Fruit fly (Drosophila melanogaster): ENCODE measurements around the gene CG7131.

DNA sequence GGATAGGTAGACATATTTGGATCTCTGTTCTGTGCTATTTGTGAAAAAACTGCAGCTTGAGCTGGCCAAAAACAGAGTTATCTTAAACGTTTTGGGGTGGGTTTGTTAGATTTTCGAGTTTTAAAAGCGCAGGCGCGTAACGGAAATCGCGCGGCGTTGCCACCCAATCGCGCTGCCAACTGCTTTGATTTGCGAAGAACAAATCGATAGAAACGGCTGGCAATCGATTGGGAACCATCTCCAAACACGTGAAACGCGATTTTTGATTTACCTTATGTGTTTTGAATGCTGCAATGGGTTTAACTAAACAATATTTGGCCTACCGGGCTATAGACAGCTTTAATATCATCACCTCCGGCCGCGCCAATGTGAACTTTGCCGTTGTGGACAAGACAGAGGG, 5.1 kb downstream of the CG7131 start, which contains the start of the genes CG14312 and CG8064:
- TF ChIP-seq CG6765 (GFP tag; optimal IDR thresholded peaks at IDR 0.05) (no peak), CG33557 (GFP tag; optimal IDR thresholded peaks at IDR 0.05) (no peak), CG11695 (GFP tag; IDR thresholded peaks at IDR 0.05) (no peak), CG8478 (optimal IDR thresholded peaks at IDR 0.05) (no peak), vfl (GFP tag; optimal IDR thresholded peaks at IDR 0.05) (no peak), mld (GFP tag; IDR thresholded peaks at IDR 0.05; ENCODE audit: partially characterized antibody) (no peak), CG30020 (tag; optimal IDR thresholded peaks at IDR 0.05) (no peak), Neu2 (GFP tag; optimal IDR thresholded peaks at IDR 0.05; ENCODE audit: borderline replicate concordance) (no peak), CG9609 (GFP tag; optimal IDR thresholded peaks at IDR 0.05) (no peak), H2.0 (GFP tag; IDR thresholded peaks at IDR 0.05) (no peak), CG2199 (GFP tag; IDR thresholded peaks at IDR 0.05) (no peak)

All from whole organism, embryonic.